Fruit fly (Drosophila melanogaster) whole organism, embryonic: Measurements from ENCODE around the gene fend.

ENCODE experiments used
- Aef1 ChIP-seq: fragments of 200-800 bp; sonication (Bioruptor generic); IDR thresholded peaks from 3 replicates; pipeline ENCODE4 v1.3.6; 2022; ENCODE audit warnings: missing biosample characterization, missing genetic modification characterization
- Antp ChIP-seq: fragments of 200-800 bp; sonication (Bioruptor generic); optimal IDR thresholded peaks from 3 replicates; lab custom pipeline; 2016; ENCODE audit warnings: missing biosample characterization, missing genetic modification characterization
- Awh ChIP-seq: fragments of 200-800 bp; sonication (Bioruptor generic); IDR thresholded peaks from 2 replicates; pipeline ENCODE4, ENCODE4 v1.3.6; 2022; ENCODE audit warnings: missing biosample characterization, missing genetic modification characterization
- Bdp1 ChIP-seq: fragments of 200-800 bp; sonication (Bioruptor generic); optimal IDR thresholded peaks from 3 replicates; lab custom pipeline; 2016; ENCODE audit warnings: missing biosample characterization, missing genetic modification characterization
- Bgb ChIP-seq: fragments of 200-800 bp; sonication (Bioruptor generic); IDR thresholded peaks from 2 replicates; pipeline ENCODE4 v1.3.6; 2022; ENCODE audit warnings: missing biosample characterization, missing genetic modification characterization; ENCODE audit not compliant: partially characterized antibody
- CG11398 ChIP-seq: fragments of 200-800 bp; sonication (Bioruptor generic); optimal IDR thresholded peaks from 2 replicates; lab custom pipeline; 2016; ENCODE audit warnings: missing biosample characterization, missing genetic modification characterization
- CG12299 ChIP-seq: fragments of 200-800 bp; sonication (Bioruptor generic); optimal IDR thresholded peaks from 2 replicates; lab custom pipeline; 2018; ENCODE audit warnings: missing biosample characterization, mild to moderate bottlenecking, missing genetic modification characterization
- CG13894 ChIP-seq: fragments of 200-800 bp; sonication (Bioruptor generic); optimal IDR thresholded peaks from 3 replicates; lab custom pipeline; 2018; ENCODE audit warnings: missing biosample characterization, mild to moderate bottlenecking, missing genetic modification characterization, moderate library complexity
- CG14050 ChIP-seq: fragments of 200-800 bp; sonication (Bioruptor generic); IDR thresholded peaks from 3 replicates; pipeline ENCODE4 v1.3.6; 2022; ENCODE audit warnings: missing biosample characterization, missing genetic modification characterization
- CG15696 ChIP-seq: fragments of 200-800 bp; sonication (Bioruptor generic); optimal IDR thresholded peaks from 2 replicates; lab custom pipeline; 2019; ENCODE audit warnings: missing biosample characterization, mild to moderate bottlenecking, missing genetic modification characterization, moderate library complexity
- CG1647 ChIP-seq: fragments of 200-800 bp; sonication (Bioruptor generic); optimal IDR thresholded peaks from 3 replicates; lab custom pipeline; 2016; ENCODE audit warnings: missing biosample characterization, missing genetic modification characterization
- CG16815 ChIP-seq: fragments of 200-800 bp; sonication (Bioruptor generic); optimal IDR thresholded peaks from 3 replicates; lab custom pipeline; 2017; ENCODE audit warnings: missing biosample characterization, mild to moderate bottlenecking, missing genetic modification characterization
- CG18599 ChIP-seq: fragments of 200-800 bp; sonication (Bioruptor generic); optimal IDR thresholded peaks from 3 replicates; lab custom pipeline; 2017; ENCODE audit warnings: missing biosample characterization, missing genetic modification characterization, mild to moderate bottlenecking, moderate library complexity, missing genetic modification reagents
- CG2678 ChIP-seq: fragments of 200-800 bp; sonication (Bioruptor generic); optimal IDR thresholded peaks from 3 replicates; lab custom pipeline; 2019; ENCODE audit warnings: missing biosample characterization, mild to moderate bottlenecking, missing genetic modification characterization, moderate library complexity
- CG30403 ChIP-seq: fragments of 200-800 bp; sonication (Bioruptor generic); optimal IDR thresholded peaks from 3 replicates; lab custom pipeline; 2016; ENCODE audit warnings: missing biosample characterization, missing genetic modification characterization
- CG31224 ChIP-seq: fragments of 200-800 bp; sonication (Bioruptor generic); IDR thresholded peaks from 2 replicates; pipeline ENCODE4 v1.3.6; 2022; ENCODE audit warnings: missing biosample characterization, missing genetic modification characterization
- CG34224 ChIP-seq: fragments of 200-800 bp; sonication (Bioruptor generic); IDR thresholded peaks from 3 replicates; pipeline ENCODE4 v1.3.6; 2022; ENCODE audit warnings: missing biosample characterization, missing genetic modification characterization; ENCODE audit not compliant: partially characterized antibody
- CG4360 ChIP-seq: fragments of 200-800 bp; sonication (Bioruptor generic); IDR thresholded peaks from 2 replicates; pipeline ENCODE4 v1.3.6; 2022; ENCODE audit warnings: missing biosample characterization, missing genetic modification characterization
- CG7987 ChIP-seq: fragments of 200-800 bp; sonication (Bioruptor generic); optimal IDR thresholded peaks from 2 replicates; lab custom pipeline; 2018; ENCODE audit warnings: missing biosample characterization, mild to moderate bottlenecking, missing genetic modification characterization, moderate library complexity
- CG8359 ChIP-seq: fragments of 200-800 bp; sonication (Bioruptor generic); optimal IDR thresholded peaks from 2 replicates; lab custom pipeline; 2017; ENCODE audit warnings: missing biosample characterization, mild to moderate bottlenecking, missing genetic modification characterization, borderline replicate concordance
- CG9609 ChIP-seq: fragments of 200-800 bp; sonication (Bioruptor generic); optimal IDR thresholded peaks from 3 replicates; lab custom pipeline; 2016; ENCODE audit warnings: missing biosample characterization, missing genetic modification characterization
- Chrac-16 ChIP-seq: fragments of 200-800 bp; sonication (Bioruptor generic); optimal IDR thresholded peaks from 3 replicates; lab custom pipeline; 2016; ENCODE audit warnings: missing biosample characterization, missing genetic modification characterization
- Dad ChIP-seq: fragments of 200-800 bp; sonication (Bioruptor generic); optimal IDR thresholded peaks from 3 replicates; lab custom pipeline; 2016; ENCODE audit warnings: missing biosample characterization, missing genetic modification characterization
- Fer2 ChIP-seq: fragments of 200-800 bp; sonication (Bioruptor generic); optimal IDR thresholded peaks from 2 replicates; lab custom pipeline; 2018; ENCODE audit warnings: missing biosample characterization, mild to moderate bottlenecking, missing genetic modification characterization, moderate library complexity
- Gsc ChIP-seq: fragments of 200-800 bp; sonication (Bioruptor generic); IDR thresholded peaks from 2 replicates; pipeline ENCODE4 v1.3.6; 2022; ENCODE audit warnings: missing biosample characterization, missing genetic modification characterization
- HHEX ChIP-seq: fragments of 200-800 bp; sonication (Bioruptor generic); optimal IDR thresholded peaks from 3 replicates; lab custom pipeline; 2017; ENCODE audit warnings: missing biosample characterization, mild to moderate bottlenecking, missing genetic modification characterization, missing genetic modification reagents
- MESR4 ChIP-seq: fragments of 200-800 bp; sonication (Bioruptor generic); optimal IDR thresholded peaks from 2 replicates; lab custom pipeline; 2018; ENCODE audit warnings: missing biosample characterization, mild to moderate bottlenecking, missing genetic modification characterization, moderate library complexity
- NC2β ChIP-seq: fragments of 200-800 bp; sonication (Bioruptor generic); optimal IDR thresholded peaks from 2 replicates; lab custom pipeline; 2016; ENCODE audit warnings: missing biosample characterization, missing genetic modification characterization
- NFAT ChIP-seq: fragments of 200-800 bp; sonication (Bioruptor generic); IDR thresholded peaks from 2 replicates; pipeline ENCODE4 v1.3.6; 2022; ENCODE audit warnings: missing biosample characterization, missing genetic modification characterization
- Nf-YC ChIP-seq: fragments of 200-800 bp; optimal IDR thresholded peaks from 3 replicates; lab custom pipeline; 2019; ENCODE audit warnings: missing biosample characterization, mild to moderate bottlenecking, missing genetic modification characterization, moderate library complexity
- Oli ChIP-seq: fragments of 200-800 bp; sonication (Bioruptor generic); optimal IDR thresholded peaks from 2 replicates; lab custom pipeline; 2018; ENCODE audit warnings: missing biosample characterization, mild to moderate bottlenecking, missing genetic modification characterization, moderate library complexity
- Opbp ChIP-seq: fragments of 200-800 bp; sonication (Bioruptor generic); IDR thresholded peaks from 3 replicates; pipeline ENCODE4 v1.3.6; 2022; ENCODE audit warnings: missing biosample characterization, missing genetic modification characterization; ENCODE audit not compliant: partially characterized antibody
- Rx ChIP-seq: fragments of 200-800 bp; sonication (Bioruptor generic); IDR thresholded peaks from 2 replicates; pipeline ENCODE4 v1.3.6; 2022; ENCODE audit warnings: missing biosample characterization, missing genetic modification characterization
- Xbp1 ChIP-seq: fragments of 200-800 bp; sonication (Bioruptor generic); optimal IDR thresholded peaks from 3 replicates; lab custom pipeline; 2016; ENCODE audit warnings: missing biosample characterization, mild to moderate bottlenecking, missing genetic modification characterization
- chif ChIP-seq, 2 experiments: fragments of 200-800 bp; sonication (Bioruptor generic); optimal IDR thresholded peaks; 3 replicates each; lab custom pipeline; 2016; ENCODE audit warnings: missing biosample characterization in 2 of 2, missing genetic modification characterization in 2 of 2
- chm ChIP-seq: fragments of 200-800 bp; sonication (Bioruptor generic); IDR thresholded peaks from 2 replicates; pipeline ENCODE4 v1.3.6; 2022; ENCODE audit warnings: missing biosample characterization, missing genetic modification characterization
- chn ChIP-seq: fragments of 200-800 bp; sonication (Bioruptor generic); optimal IDR thresholded peaks from 2 replicates; lab custom pipeline; 2016; ENCODE audit warnings: missing biosample characterization, missing genetic modification characterization
- corto ChIP-seq: fragments of 200-800 bp; sonication (Bioruptor generic); optimal IDR thresholded peaks from 2 replicates; lab custom pipeline; 2016; ENCODE audit warnings: missing biosample characterization, mild to moderate bottlenecking, missing genetic modification characterization, moderate library complexity
- esg ChIP-seq: fragments of 200-800 bp; sonication (Bioruptor generic); conservative IDR thresholded peaks from 2 replicates; pipeline ENCODE4 v1.3.6; 2022; ENCODE audit warnings: missing biosample characterization, missing genetic modification characterization
- gro ChIP-seq: fragments of 200-800 bp; sonication (Bioruptor generic); optimal IDR thresholded peaks from 2 replicates; lab custom pipeline; 2016; ENCODE audit warnings: missing biosample characterization, missing genetic modification characterization
- h ChIP-seq: fragments of >200 bp; optimal IDR thresholded peaks from 2 replicates; lab custom pipeline; 2017
- jing ChIP-seq: fragments of 200-800 bp; sonication (Bioruptor generic); optimal IDR thresholded peaks from 2 replicates; lab custom pipeline; 2018; ENCODE audit warnings: missing biosample characterization, mild to moderate bottlenecking, missing genetic modification characterization
- nau ChIP-seq: fragments of 200-800 bp; sonication (Bioruptor generic); optimal IDR thresholded peaks from 3 replicates; lab custom pipeline; 2017; ENCODE audit warnings: missing biosample characterization, mild to moderate bottlenecking, missing genetic modification characterization, missing genetic modification reagents
- odd ChIP-seq: fragments of 200-800 bp; sonication (Bioruptor generic); optimal IDR thresholded peaks from 2 replicates; lab custom pipeline; 2017; ENCODE audit warnings: missing biosample characterization, mild to moderate bottlenecking, missing genetic modification characterization
- phol ChIP-seq: fragments of 200-800 bp; sonication (Bioruptor generic); optimal IDR thresholded peaks from 3 replicates; lab custom pipeline; 2018; ENCODE audit warnings: missing biosample characterization, mild to moderate bottlenecking, missing genetic modification characterization, moderate library complexity
- pros ChIP-seq: fragments of 200-800 bp; sonication (Bioruptor generic); optimal IDR thresholded peaks from 3 replicates; lab custom pipeline; 2019; ENCODE audit warnings: missing biosample characterization, mild to moderate bottlenecking, missing genetic modification characterization, moderate library complexity
- tgo ChIP-seq: fragments of 200-800 bp; sonication (Bioruptor generic); IDR thresholded peaks from 3 replicates; pipeline ENCODE4 v1.3.6; 2022; ENCODE audit warnings: missing biosample characterization, missing genetic modification characterization
- tup ChIP-seq: fragments of 200-800 bp; sonication (Bioruptor generic); optimal IDR thresholded peaks from 2 replicates; lab custom pipeline; 2016; ENCODE audit warnings: missing biosample characterization, mild to moderate bottlenecking, missing genetic modification characterization, moderate library complexity
- usp ChIP-seq: fragments of >200 bp; optimal IDR thresholded peaks from 2 replicates; lab custom pipeline; 2017; ENCODE audit warnings: missing biosample characterization, missing genetic modification characterization
- vnd ChIP-seq: fragments of 200-800 bp; sonication (Bioruptor generic); IDR thresholded peaks from 3 replicates; pipeline ENCODE4 v1.3.6; 2022; ENCODE audit warnings: missing biosample characterization, missing genetic modification characterization; ENCODE audit not compliant: partially characterized antibody

Gene fend

DNA sequence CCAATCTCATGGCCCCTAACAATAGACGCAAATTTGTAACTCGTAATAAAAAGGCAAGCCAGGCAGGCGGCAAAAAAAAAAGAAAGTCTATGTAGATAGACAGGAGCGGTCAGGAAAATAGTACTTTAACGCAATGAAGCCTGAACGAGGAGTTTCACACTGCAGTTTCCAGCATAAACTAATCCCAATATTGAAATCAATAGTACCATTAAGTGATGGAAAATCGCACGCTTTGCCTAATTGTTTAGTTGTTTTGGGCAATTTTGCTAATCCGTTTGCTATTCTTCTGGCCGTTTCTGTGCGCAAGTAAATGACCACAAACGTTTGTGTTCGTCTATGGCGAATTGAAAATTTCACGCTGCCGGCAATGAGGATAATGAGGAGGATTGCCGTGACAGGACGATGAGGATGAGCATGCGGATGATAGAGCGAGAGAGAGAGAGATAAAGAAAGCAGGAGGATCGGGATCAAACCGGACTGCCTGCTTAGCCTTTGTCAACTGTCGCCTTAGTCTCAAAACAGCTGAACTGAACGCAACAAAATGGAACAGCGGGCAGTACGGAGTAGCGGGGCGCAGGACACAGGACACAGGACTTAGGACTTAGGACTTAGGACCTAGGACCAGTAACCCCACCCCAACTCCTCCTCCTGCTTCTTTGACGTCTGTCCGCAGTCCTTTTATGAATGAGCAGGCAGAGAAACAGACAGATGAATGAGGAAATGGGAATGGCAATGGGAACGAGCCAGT lies 7.5 kb downstream of the fend start (continued):
- TF ChIP-seq CG15696 (tag; lab: Kevin White, UChicago) (no peak), Nf-YC (no peak), Aef1 (GFP tag; lab: Robert Waterston, UW) (no peak), tgo (GFP tag; lab: Robert Waterston, UW) (no peak), tup (GFP tag; lab: Kevin White, UChicago) (no peak), CG2678 (peak; percentile 37), CG30403 (GFP tag; lab: Kevin White, UChicago) (peak; percentile 30), Bdp1 (GFP tag; lab: Kevin White, UChicago) (no peak), CG11398 (GFP tag; lab: Kevin White, UChicago) (no peak), Opbp (no peak), Awh (no peak), Dad (GFP tag; lab: Kevin White, UChicago) (no peak), Antp (GFP tag; lab: Kevin White, UChicago) (no peak), chn (GFP tag; lab: Kevin White, UChicago) (no peak), Chrac-16 (GFP tag; lab: Kevin White, UChicago) (no peak), Gsc (GFP tag; lab: Robert Waterston, UW) (no peak), CG7987 (no peak), chif (GFP tag; optimal IDR thresholded peaks at IDR 0.05; lab: Kevin White, UChicago) (no peak), CG4360 (GFP tag; lab: Robert Waterston, UW) (no peak), NFAT (GFP tag; lab: Robert Waterston, UW) (no peak), Xbp1 (peak; percentile 2), CG34224 (GFP tag; lab: Robert Waterston, UW) (no peak), Fer2 (tag; lab: Kevin White, UChicago) (no peak), vnd (GFP tag; lab: Robert Waterston, UW) (no peak), gro (no peak), nau (GFP tag; lab: Kevin White, UChicago) (no peak), phol (tag; lab: Kevin White, UChicago) (peak; percentile 31), MESR4 (GFP tag; lab: Kevin White, UChicago) (no peak), odd (GFP tag; lab: Kevin White, UChicago) (no peak), corto (GFP tag; lab: Kevin White, UChicago) (no peak), CG1647 (no peak), chm (GFP tag; lab: Robert Waterston, UW) (no peak), jing (no peak), CG14050 (no peak), h (lab: Kevin White, UChicago) (no peak), Rx (GFP tag; lab: Robert Waterston, UW) (no peak), CG8359 (GFP tag; lab: Kevin White, UChicago) (no peak), Bgb (GFP tag; lab: Robert Waterston, UW) (no peak), pros (GFP tag; lab: Kevin White, UChicago) (peak; percentile 95), CG31224 (GFP tag; lab: Robert Waterston, UW) (no peak), CG18599 (GFP tag; lab: Kevin White, UChicago) (peak; percentile 51), CG9609 (GFP tag; lab: Kevin White, UChicago) (no peak), NC2β (GFP tag; lab: Kevin White, UChicago) (no peak), HHEX (no peak), usp (no peak), CG12299 (tag; lab: Kevin White, UChicago) (no peak), CG13894 (tag; lab: Kevin White, UChicago) (no peak), Oli (peak; percentile 33), CG16815 (GFP tag; lab: Kevin White, UChicago) (no peak), esg (GFP tag; lab: Robert Waterston, UW) (0 out of 2 replicates have a peak, but pooled peaks have one; percentile 12)
